Worm (Caenorhabditis elegans) whole organism, early embryonic: ENCODE results near the gene Y47D7A.11.

Experiments
- ama-1 ChIP-seq: fragments of 150-350 bp; optimal IDR thresholded peaks from 2 replicates; lab custom pipeline; 2014
- ceh-13 ChIP-seq: fragments of 200-800 bp; sonication (Bioruptor generic); optimal IDR thresholded peaks from 2 replicates; lab custom pipeline; 2018; ENCODE audit warnings: mild to moderate bottlenecking, missing genetic modification characterization, missing compliant biosample characterization
- flt-1 ChIP-seq: fragments of 200-800 bp; sonication (Bioruptor generic); IDR thresholded peaks from 2 replicates; pipeline ENCODE4 v1.3.6; 2022; ENCODE audit warnings: missing genetic modification characterization, missing compliant biosample characterization

- no peak for TF ChIP-seq ama-1
- no peak for TF ChIP-seq ceh-13 (GFP tag; lab: Kevin White, UChicago)
- TF ChIP-seq flt-1 (GFP tag; lab: Robert Waterston, UW) = no peak
Observed at ce11 chrV:4401865-4402264, 26.2 kb downstream of the Y47D7A.11 start, which contains the start of gene F13A2.5.
